Worm (Caenorhabditis elegans) whole organism, L3 larva: ENCODE results near the gene dnj-26.
A peak's percentile ranks its signal among the peaks of the same experiment; 100 is the strongest.

Source experiments
- R02D3.7 ChIP-seq: fragments of 150-350 bp; optimal IDR thresholded peaks from 2 replicates; lab custom pipeline; 2014; ENCODE audit warnings: missing biosample characterization, missing genetic modification characterization
- ZK546.5 ChIP-seq: sonication (generic microtip); optimal IDR thresholded peaks from 2 replicates; lab custom pipeline; 2017; ENCODE audit warnings: missing biosample characterization, missing genetic modification characterization
- aly-2 ChIP-seq: fragments of 150-350 bp; optimal IDR thresholded peaks from 2 replicates; lab custom pipeline; 2014; ENCODE audit warnings: missing biosample characterization, missing genetic modification characterization
- ama-1 ChIP-seq: fragments of 150-350 bp; optimal IDR thresholded peaks from 2 replicates; lab custom pipeline; 2018
- ceh-16 ChIP-seq: sonication (generic microtip); optimal IDR thresholded peaks from 2 replicates; lab custom pipeline; 2017; ENCODE audit warnings: missing biosample characterization, missing genetic modification characterization
- ceh-28 ChIP-seq: fragments of 150-350 bp; optimal IDR thresholded peaks from 2 replicates; lab custom pipeline; 2014; ENCODE audit warnings: missing biosample characterization, missing genetic modification reagents, missing genetic modification characterization
- ceh-82 ChIP-seq: fragments of 150-350 bp; optimal IDR thresholded peaks from 2 replicates; lab custom pipeline; 2014; ENCODE audit warnings: missing biosample characterization, missing genetic modification characterization
- ceh-9 ChIP-seq: sonication (generic microtip); optimal IDR thresholded peaks from 2 replicates; lab custom pipeline; 2018; ENCODE audit warnings: missing biosample characterization, missing genetic modification characterization
- daf-12 ChIP-seq: fragments of 150-350 bp; optimal IDR thresholded peaks from 2 replicates; lab custom pipeline; 2014; ENCODE audit warnings: missing biosample characterization, missing genetic modification reagents, missing genetic modification characterization
- egl-27 ChIP-seq: sonication (generic microtip); optimal IDR thresholded peaks from 4 replicates; lab custom pipeline; 2017; ENCODE audit warnings: missing biosample characterization, missing genetic modification reagents, missing genetic modification characterization
- elt-1 ChIP-seq: fragments of 150-350 bp; optimal IDR thresholded peaks from 2 replicates; lab custom pipeline; 2014; ENCODE audit warnings: missing biosample characterization, missing genetic modification characterization
- elt-2 ChIP-seq: sonication (generic microtip); optimal IDR thresholded peaks from 2 replicates; lab custom pipeline; 2016; ENCODE audit warnings: missing genetic modification reagents, mild to moderate bottlenecking, missing genetic modification characterization, missing compliant biosample characterization
- eor-1 ChIP-seq, 2 experiments: fragments of 150-350 bp; optimal IDR thresholded peaks; 2 replicates each; lab custom pipeline; 2014 to 2018; ENCODE audit warnings: missing biosample characterization in 2 of 2, missing genetic modification characterization in 2 of 2
- fos-1 ChIP-seq: fragments of 150-350 bp; optimal IDR thresholded peaks from 2 replicates; lab custom pipeline; 2014; ENCODE audit warnings: missing biosample characterization, missing genetic modification characterization
- hmg-11 ChIP-seq: sonication (generic microtip); optimal IDR thresholded peaks from 2 replicates; lab custom pipeline; 2016; ENCODE audit warnings: missing genetic modification characterization, missing compliant biosample characterization
- jun-1 ChIP-seq: fragments of 150-350 bp; optimal IDR thresholded peaks from 2 replicates; lab custom pipeline; 2014; ENCODE audit warnings: missing biosample characterization, missing genetic modification reagents, missing genetic modification characterization
- lin-15B ChIP-seq: fragments of 150-350 bp; optimal IDR thresholded peaks from 2 replicates; lab custom pipeline; 2014; ENCODE audit warnings: missing biosample characterization, missing genetic modification characterization
- lin-39 ChIP-seq: fragments of 150-350 bp; optimal IDR thresholded peaks from 2 replicates; lab custom pipeline; 2018; ENCODE audit warnings: missing biosample characterization, missing genetic modification reagents, missing genetic modification characterization
- lsy-12 ChIP-seq: sonication (generic microtip); optimal IDR thresholded peaks from 2 replicates; lab custom pipeline; 2016; ENCODE audit warnings: mild to moderate bottlenecking, missing genetic modification characterization, missing compliant biosample characterization
- nfya-1 ChIP-seq: sonication (generic microtip); optimal IDR thresholded peaks from 2 replicates; lab custom pipeline; 2017; ENCODE audit warnings: missing genetic modification characterization, mild to moderate bottlenecking, missing compliant biosample characterization, antibody characterized with exemption, moderate library complexity; ENCODE audit not compliant: insufficient read depth
- nhr-11 ChIP-seq: fragments of 150-350 bp; optimal IDR thresholded peaks from 2 replicates; lab custom pipeline; 2014; ENCODE audit warnings: missing biosample characterization, missing genetic modification characterization
- nhr-12 ChIP-seq: fragments of 150-350 bp; optimal IDR thresholded peaks from 2 replicates; lab custom pipeline; 2014; ENCODE audit warnings: missing biosample characterization, missing genetic modification characterization
- nhr-23 ChIP-seq: fragments of 150-350 bp; optimal IDR thresholded peaks from 2 replicates; lab custom pipeline; 2014; ENCODE audit warnings: missing biosample characterization, missing genetic modification reagents, missing genetic modification characterization
- nhr-237 ChIP-seq: fragments of 150-350 bp; optimal IDR thresholded peaks from 2 replicates; lab custom pipeline; 2014; ENCODE audit warnings: missing biosample characterization, missing genetic modification characterization
- nhr-25 ChIP-seq: sonication (generic microtip); optimal IDR thresholded peaks from 2 replicates; lab custom pipeline; 2017; ENCODE audit warnings: missing biosample characterization, missing genetic modification characterization
- nhr-43 ChIP-seq: sonication (generic microtip); optimal IDR thresholded peaks from 2 replicates; lab custom pipeline; 2016; ENCODE audit warnings: mild to moderate bottlenecking, missing genetic modification characterization, missing compliant biosample characterization; ENCODE audit not compliant: poor library complexity, severe bottlenecking
- nhr-67 ChIP-seq: fragments of 150-350 bp; optimal IDR thresholded peaks from 2 replicates; lab custom pipeline; 2014; ENCODE audit warnings: missing biosample characterization, missing genetic modification characterization
- nhr-76 ChIP-seq: fragments of 150-350 bp; sonication (generic microtip); optimal IDR thresholded peaks from 5 replicates; lab custom pipeline; 2014; ENCODE audit warnings: missing biosample characterization, missing genetic modification characterization
- nhr-77 ChIP-seq: fragments of 150-350 bp; optimal IDR thresholded peaks from 2 replicates; lab custom pipeline; 2014; ENCODE audit warnings: missing biosample characterization, missing genetic modification characterization
- sea-2 ChIP-seq: fragments of 150-350 bp; sonication (generic microtip); optimal IDR thresholded peaks from 4 replicates; lab custom pipeline; 2014; ENCODE audit warnings: missing biosample characterization, missing genetic modification reagents, missing genetic modification characterization
- skn-1 ChIP-seq: fragments of 150-350 bp; optimal IDR thresholded peaks from 2 replicates; lab custom pipeline; 2014; ENCODE audit warnings: missing biosample characterization, missing genetic modification characterization
- snpc-4 ChIP-seq: fragments of 150-350 bp; optimal IDR thresholded peaks from 2 replicates; lab custom pipeline; 2014; ENCODE audit warnings: missing biosample characterization, missing genetic modification characterization
- tbx-2 ChIP-seq: sonication (generic microtip); optimal IDR thresholded peaks from 2 replicates; lab custom pipeline; 2016; ENCODE audit warnings: mild to moderate bottlenecking, missing genetic modification characterization, missing compliant biosample characterization
- unc-62 ChIP-seq: fragments of 150-350 bp; sonication (generic microtip); optimal IDR thresholded peaks from 4 replicates; lab custom pipeline; 2014; ENCODE audit warnings: missing biosample characterization, missing genetic modification reagents, missing genetic modification characterization
- zag-1 ChIP-seq: fragments of 150-350 bp; optimal IDR thresholded peaks from 2 replicates; lab custom pipeline; 2014; ENCODE audit warnings: missing biosample characterization, missing genetic modification characterization
- ztf-4 ChIP-seq: fragments of 150-350 bp; optimal IDR thresholded peaks from 2 replicates; lab custom pipeline; 2014; ENCODE audit warnings: missing biosample characterization, missing genetic modification characterization

The dnj-26 gene

ce11 chrIV:12259161-12259870 is 6.8 kb upstream of the dnj-26 start, which contains the start of gene Y39C12A.9:
Y39C12A.9 (minus strand) TSS chrIV:12259211.
- TF ChIP-seq lin-39 = peak; percentile 26
- no peak for TF ChIP-seq eor-1 (tag; optimal IDR thresholded peaks at IDR 0.05; lab: Kevin White, UChicago)
- TF ChIP-seq nhr-11 = no peak
- TF ChIP-seq skn-1 (tag; lab: Kevin White, UChicago) = no peak
- TF ChIP-seq nhr-67 (tag; lab: Kevin White, UChicago) = no peak
- TF ChIP-seq nfya-1 (tag; lab: Kevin White, UChicago) = peak; percentile 34
- TF ChIP-seq ceh-9 (tag; lab: Kevin White, UChicago) = no peak
- peak; percentile 42 for TF ChIP-seq lin-15B (tag; lab: Kevin White, UChicago)
- TF ChIP-seq ZK546.5 = no peak
- TF ChIP-seq nhr-43 = no peak
- no peak for TF ChIP-seq ceh-28
- TF ChIP-seq lsy-12 = no peak
- no peak for TF ChIP-seq R02D3.7 (tag; lab: Kevin White, UChicago)

- TF ChIP-seq ceh-16 (tag; lab: Kevin White, UChicago) (no peak), nhr-43 (no peak), nhr-67 (tag; lab: Kevin White, UChicago) (no peak), jun-1 (tag; lab: Kevin White, UChicago) (no peak), nhr-76 (tag; lab: Kevin White, UChicago) (no peak)
Observed at ce11 chrIV:12244706-12245105, 7.8 kb downstream of the dnj-26 start, which contains the start of gene sre-15. sre-15 (minus strand) TSS chrIV:12244806.

DNA sequence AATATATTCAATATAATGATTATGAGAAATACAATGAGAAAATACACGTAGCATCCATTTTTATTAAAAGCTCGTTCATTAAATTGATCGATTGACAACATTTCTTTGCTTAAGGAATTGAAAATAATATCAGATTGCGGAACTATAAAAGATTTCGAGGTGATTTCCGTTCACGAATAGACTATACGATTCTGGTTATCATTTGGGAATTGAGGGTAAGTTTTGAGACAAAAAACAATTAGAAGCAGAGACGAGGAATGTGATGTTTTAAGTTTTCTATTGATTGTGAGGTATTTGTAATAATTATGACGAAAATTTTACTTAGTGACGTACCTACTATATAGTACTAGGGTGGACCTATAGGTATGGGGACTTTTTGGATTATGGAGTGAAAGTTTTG is 13.6 kb downstream of the dnj-26 start, which contains the start of gene sre-19:
sre-19 (minus strand) TSS at position 101 of the 400 bp plus-strand sequence.
- TF ChIP-seq nhr-67 (tag; lab: Kevin White, UChicago) = no peak

ce11 chrIV:12236011-12236410 is 16.5 kb downstream of the dnj-26 start, which contains the start of gene sre-16:
sre-16 (minus strand) TSS chrIV:12236111.
- no peak for TF ChIP-seq unc-62 (GFP tag; lab: Kevin White, UChicago)
- no peak for TF ChIP-seq lin-15B (tag; lab: Kevin White, UChicago)
- TF ChIP-seq hmg-11 = no peak
- no peak for TF ChIP-seq nhr-237
- no peak for TF ChIP-seq egl-27 (tag; lab: Kevin White, UChicago)
- no peak for TF ChIP-seq elt-1 (tag; lab: Kevin White, UChicago)
- TF ChIP-seq fos-1 (tag; lab: Kevin White, UChicago) = no peak

- TF ChIP-seq unc-62 (GFP tag; lab: Kevin White, UChicago) = no peak
- TF ChIP-seq fos-1 (tag; lab: Kevin White, UChicago) = no peak
- no peak for TF ChIP-seq nhr-23 (tag; lab: Kevin White, UChicago)
Observed at ce11 chrIV:12229679-12230078, 22.8 kb downstream of the dnj-26 start, which contains the start of gene sre-18. sre-18 (minus strand) TSS chrIV:12229779.

DNA sequence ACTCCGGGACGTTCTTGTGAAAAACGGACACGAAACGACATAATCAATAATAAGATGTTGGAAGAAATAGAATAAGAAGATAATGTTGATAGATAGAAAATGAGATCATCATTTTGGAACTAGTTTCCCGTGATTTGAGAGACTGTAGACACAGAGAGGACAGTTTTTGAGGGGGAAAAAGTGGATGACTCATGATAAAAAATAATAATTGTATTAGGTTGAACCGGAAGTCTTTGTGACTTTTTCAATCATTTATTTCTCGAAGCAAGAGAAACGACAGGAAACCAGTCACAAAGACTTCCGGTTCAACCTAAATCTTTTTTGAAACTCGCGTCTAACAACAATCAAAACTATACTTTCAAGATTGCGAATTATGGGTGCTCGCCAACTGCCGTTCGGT is 25.5 kb downstream of the dnj-26 start, which contains the start of gene mlt-3:
mlt-3 (minus strand) TSS at position 101 of the 400 bp plus-strand sequence.
- TF ChIP-seq elt-2 (tag; lab: Kevin White, UChicago) (no peak), lsy-12 (no peak), egl-27 (tag; lab: Kevin White, UChicago) (no peak), nfya-1 (tag; lab: Kevin White, UChicago) (no peak), fos-1 (tag; lab: Kevin White, UChicago) (no peak), lin-15B (tag; lab: Kevin White, UChicago) (no peak), elt-1 (tag; lab: Kevin White, UChicago) (no peak), ceh-82 (tag; lab: Kevin White, UChicago) (no peak), snpc-4 (tag; lab: Kevin White, UChicago) (no peak), sea-2 (no peak), ama-1 (no peak), tbx-2 (tag; lab: Kevin White, UChicago) (no peak), daf-12 (tag; lab: Kevin White, UChicago) (no peak), zag-1 (no peak), nhr-77 (tag; lab: Kevin White, UChicago) (no peak), ztf-4 (no peak), aly-2 (tag; lab: Kevin White, UChicago) (no peak), nhr-12 (tag; lab: Kevin White, UChicago) (no peak), nhr-25 (no peak)
- TF ChIP-seq, all 47 proteins: peak for 0
